Worm (Caenorhabditis elegans) whole organism, L4 larva: Measurements from ENCODE around the gene R01E6.2.

Source experiments
- F10B5.3 ChIP-seq: sonication (generic microtip); optimal IDR thresholded peaks from 2 replicates; lab custom pipeline; 2016; ENCODE audit warnings: mild to moderate bottlenecking, missing genetic modification characterization, missing compliant biosample characterization
- F44E2.7 ChIP-seq: fragments of 200-800 bp; sonication (Bioruptor generic); IDR thresholded peaks from 2 replicates; pipeline ENCODE4 v2.1.2; 2022; ENCODE audit warnings: missing genetic modification characterization, missing compliant biosample characterization
- R02D3.7 ChIP-seq: fragments of 150-350 bp; sonication (generic microtip); optimal IDR thresholded peaks from 3 replicates; lab custom pipeline; 2014; ENCODE audit warnings: missing biosample characterization, missing genetic modification characterization
- aha-1 ChIP-seq: fragments of 150-350 bp; peaks from one replicate; lab custom pipeline; 2014; ENCODE audit warnings: missing biosample characterization, missing genetic modification characterization
- ama-1 ChIP-seq: fragments of 150-350 bp; optimal IDR thresholded peaks from 2 replicates; lab custom pipeline; 2014; ENCODE audit warnings: inconsistent platforms, mixed read lengths
- arid-1 ChIP-seq: fragments of 200-800 bp; sonication (Bioruptor generic); conservative IDR thresholded peaks from 2 replicates; pipeline ENCODE4 v1.3.6; 2022; ENCODE audit warnings: missing genetic modification reagents, missing genetic modification characterization, missing compliant biosample characterization
- ces-1 ChIP-seq: fragments of 150-350 bp; sonication (generic microtip); optimal IDR thresholded peaks from 4 replicates; lab custom pipeline; 2014; ENCODE audit warnings: missing biosample characterization, missing genetic modification reagents, missing genetic modification characterization
- daf-16 ChIP-seq, 3 experiments: sonication (generic microtip); optimal IDR thresholded peaks; 2 replicates each; lab custom pipeline; 2016 to 2017; ENCODE audit warnings: missing genetic modification characterization in 3 of 3, missing genetic modification reagents in 3 of 3, mild to moderate bottlenecking in 2 of 3, missing compliant biosample characterization in 2 of 3, missing biosample characterization in 1 of 3, moderate library complexity in 1 of 3
- dmd-6 ChIP-seq: fragments of 200-800 bp; sonication (Bioruptor generic); IDR thresholded peaks from 2 replicates; pipeline ENCODE4 v1.3.6; 2022; ENCODE audit warnings: missing genetic modification reagents, missing genetic modification characterization, missing compliant biosample characterization
- dmd-8 ChIP-seq: fragments of 200-800 bp; sonication (Bioruptor generic); IDR thresholded peaks from 2 replicates; pipeline ENCODE4 v1.3.6; 2022; ENCODE audit warnings: missing genetic modification characterization, missing compliant biosample characterization
- dpl-1 ChIP-seq: fragments of 150-350 bp; optimal IDR thresholded peaks from 2 replicates; lab custom pipeline; 2014; ENCODE audit warnings: missing biosample characterization, missing genetic modification reagents, missing genetic modification characterization
- hif-1 ChIP-seq, 2 experiments: sonication (generic microtip); optimal IDR thresholded peaks; 2 replicates each; lab custom pipeline; 2016 to 2017; ENCODE audit warnings: missing compliant biosample characterization in 2 of 2, missing genetic modification characterization in 2 of 2, missing genetic modification reagents in 2 of 2, missing genotype in 2 of 2, mild to moderate bottlenecking in 1 of 2
- hlh-11 ChIP-seq: fragments of 200-800 bp; sonication (Bioruptor generic); optimal IDR thresholded peaks from 2 replicates; lab custom pipeline; 2018; ENCODE audit warnings: mild to moderate bottlenecking, missing genetic modification characterization, missing compliant biosample characterization
- hlh-30 ChIP-seq: sonication (generic microtip); optimal IDR thresholded peaks from 2 replicates; lab custom pipeline; 2017; ENCODE audit warnings: antibody characterized with exemption, mild to moderate bottlenecking, missing genetic modification characterization, missing compliant biosample characterization; ENCODE audit not compliant: insufficient read depth
- lim-7 ChIP-seq: fragments of 200-800 bp; sonication (Bioruptor generic); IDR thresholded peaks from 2 replicates; pipeline ENCODE4 v1.3.6; 2022; ENCODE audit warnings: missing genetic modification characterization, missing compliant biosample characterization
- lin-38 ChIP-seq: fragments of 200-800 bp; sonication (Bioruptor generic); IDR thresholded peaks from 2 replicates; pipeline ENCODE4 v1.3.6; 2022; ENCODE audit warnings: missing genetic modification reagents, missing genetic modification characterization, missing compliant biosample characterization
- lsy-2 ChIP-seq, 2 experiments: fragments of 150-350 bp in 1 of 2; sonication (generic microtip) in 1 of 2; optimal IDR thresholded peaks; 2 replicates each; lab custom pipeline; 2014 to 2017; ENCODE audit warnings: missing biosample characterization in 2 of 2, missing genetic modification characterization in 2 of 2
- mdl-1 ChIP-seq, 2 experiments: fragments of 150-350 bp in 1 of 2; sonication (generic microtip) in 1 of 2; optimal IDR thresholded peaks; 2 replicates each; lab custom pipeline; 2014 to 2017; ENCODE audit warnings: missing biosample characterization in 2 of 2, missing genetic modification characterization in 2 of 2
- mep-1 ChIP-seq: fragments of 150-350 bp; sonication (generic microtip); optimal IDR thresholded peaks from 3 replicates; lab custom pipeline; 2014; ENCODE audit warnings: missing biosample characterization, missing genetic modification characterization
- mes-2 ChIP-seq: sonication (generic microtip); optimal IDR thresholded peaks from 2 replicates; lab custom pipeline; 2016; ENCODE audit warnings: missing genotype, mild to moderate bottlenecking, missing genetic modification characterization, missing compliant biosample characterization; ENCODE audit not compliant: poor library complexity, severe bottlenecking
- mxl-2 ChIP-seq: fragments of 200-800 bp; sonication (Bioruptor generic); conservative IDR thresholded peaks from 2 replicates; pipeline ENCODE4 v1.3.6; 2022; ENCODE audit warnings: missing genetic modification reagents, missing genetic modification characterization, missing compliant biosample characterization
- nhr-102 ChIP-seq: sonication (generic microtip); optimal IDR thresholded peaks from 2 replicates; lab custom pipeline; 2016; ENCODE audit warnings: mild to moderate bottlenecking, missing genetic modification characterization, moderate library complexity, missing compliant biosample characterization
- nhr-11 ChIP-seq: fragments of 150-350 bp; optimal IDR thresholded peaks from 2 replicates; lab custom pipeline; 2014; ENCODE audit warnings: missing biosample characterization, missing genetic modification characterization
- nhr-28 ChIP-seq: fragments of 150-350 bp; optimal IDR thresholded peaks from 2 replicates; lab custom pipeline; 2014; ENCODE audit warnings: missing biosample characterization, missing genetic modification characterization
- nhr-42 ChIP-seq: fragments of 200-800 bp; sonication (Bioruptor generic); IDR thresholded peaks from 2 replicates; pipeline ENCODE4 v1.3.6; 2022; ENCODE audit warnings: missing genetic modification characterization, missing compliant biosample characterization
- pqm-1 ChIP-seq: sonication (generic microtip); optimal IDR thresholded peaks from 2 replicates; lab custom pipeline; 2017; ENCODE audit warnings: missing biosample characterization, missing genetic modification characterization
- rbr-2 ChIP-seq: sonication (generic microtip); optimal IDR thresholded peaks from 2 replicates; lab custom pipeline; 2016; ENCODE audit warnings: missing genotype, missing genetic modification characterization, missing compliant biosample characterization
- set-16 ChIP-seq: fragments of 200-800 bp; sonication (Bioruptor generic); IDR thresholded peaks from 2 replicates; pipeline ENCODE4 v1.3.6; 2022; ENCODE audit warnings: missing genetic modification reagents, missing genetic modification characterization, missing compliant biosample characterization
- tra-1 ChIP-seq: fragments of 200-800 bp; sonication (Bioruptor generic); IDR thresholded peaks from 2 replicates; pipeline ENCODE4 v1.3.6; 2022; ENCODE audit warnings: missing genetic modification reagents, missing genetic modification characterization, missing compliant biosample characterization
- unc-62 ChIP-seq, 3 experiments: fragments of 150-350 bp in 1 of 3; sonication (generic microtip); optimal IDR thresholded peaks in 2 of 3; peaks in 1 of 3; 1 replicate in 1 of 3; 2 replicates in 2 of 3; lab custom pipeline; 2014 to 2017; ENCODE audit warnings: missing biosample characterization in 3 of 3, missing genetic modification characterization in 3 of 3, missing genetic modification reagents in 3 of 3, missing genotype in 1 of 3
- ztf-11 ChIP-seq: fragments of 150-350 bp; optimal IDR thresholded peaks from 2 replicates; lab custom pipeline; 2014; ENCODE audit warnings: missing biosample characterization, missing genetic modification characterization

Gene R01E6.2

DNA sequence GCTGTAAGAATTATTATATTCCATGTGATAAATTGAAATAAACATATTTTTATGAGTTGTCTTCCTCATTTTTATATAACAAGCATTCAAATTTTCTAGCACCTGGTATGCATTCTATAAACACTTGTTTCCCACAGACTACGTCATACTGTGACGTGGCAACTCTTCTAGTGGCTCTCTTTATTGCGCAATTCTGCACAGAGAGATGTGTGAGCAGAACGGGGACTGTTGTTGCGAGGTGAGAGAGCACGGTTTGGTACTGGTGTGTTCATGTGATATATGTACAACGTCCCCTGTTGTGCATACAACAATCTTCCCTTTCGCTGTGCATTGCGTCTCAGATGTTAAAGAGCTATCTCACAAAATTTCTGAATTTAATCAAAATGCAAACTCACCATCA is 41.2 kb downstream of the R01E6.2 start:
- TF ChIP-seq F10B5.3 (no peak), aha-1 (tag; lab: Kevin White, UChicago) (peak; percentile 67)

ce11 chrX:13518861-13519713 is 47.2 kb downstream of the R01E6.2 start, which contains the start of the genes cdk-4 and F18H3.1:
TSS of gene cdk-4 (minus strand) at chrX:13518911.
TSS of gene F18H3.1 (plus strand) at chrX:13519663.
- no peak for TF ChIP-seq ces-1
- peak; percentile 62 for TF ChIP-seq lin-38
- TF ChIP-seq tra-1 (GFP tag; lab: Robert Waterston, UW): no peak
- TF ChIP-seq lim-7 (GFP tag; lab: Robert Waterston, UW): no peak
- peak; percentile 2 for TF ChIP-seq nhr-28 (tag; lab: Kevin White, UChicago)
- no peak for TF ChIP-seq R02D3.7 (tag; lab: Kevin White, UChicago)
- TF ChIP-seq daf-16 (GFP tag; optimal IDR thresholded peaks at IDR 0.05; lab: Kevin White, UChicago): no peak
- TF ChIP-seq daf-16 (tag; optimal IDR thresholded peaks at IDR 0.05; lab: Kevin White, UChicago): peak; percentile 39
- TF ChIP-seq ztf-11 (tag; lab: Kevin White, UChicago): no peak
- peak in 1 of 2 experiments; percentile 16 for TF ChIP-seq hif-1 (tag; optimal IDR thresholded peaks at IDR 0.05; lab: Kevin White, UChicago)
- TF ChIP-seq mdl-1 (tag; optimal IDR thresholded peaks at IDR 0.05; lab: Kevin White, UChicago): peak in 1 of 2 experiments; percentile 13
- peak; percentile 27 for TF ChIP-seq rbr-2 (tag; lab: Kevin White, UChicago)
- TF ChIP-seq F44E2.7 (GFP tag; lab: Robert Waterston, UW): no peak
- TF ChIP-seq mes-2 (tag; lab: Kevin White, UChicago): peak; percentile 43
- peak; percentile 75 for TF ChIP-seq hlh-11
- no peak for TF ChIP-seq ama-1
- TF ChIP-seq pqm-1 (tag; lab: Kevin White, UChicago): peak; percentile 4
- peak; percentile 49 for TF ChIP-seq nhr-11 (tag; lab: Kevin White, UChicago)
- no peak for TF ChIP-seq nhr-102
- TF ChIP-seq lsy-2 (tag; optimal IDR thresholded peaks at IDR 0.05; lab: Kevin White, UChicago): peak in 1 of 2 experiments; percentile 59
- no peak for TF ChIP-seq mxl-2
- TF ChIP-seq dpl-1: peak; percentile 34
- TF ChIP-seq nhr-42 (GFP tag; lab: Robert Waterston, UW): no peak
- TF ChIP-seq mep-1 (tag; lab: Kevin White, UChicago): peak; percentile 30
- 0 out of 2 replicates have a peak, but pooled peaks have one; percentile 31 for TF ChIP-seq dmd-8 (GFP tag; lab: Robert Waterston, UW)
- peak in 1 of 2 experiments; percentile 99 for TF ChIP-seq unc-62 (GFP tag; optimal IDR thresholded peaks at IDR 0.05 in 1 of 2; lab: Kevin White, UChicago)
- no peak for TF ChIP-seq unc-62 (tag; optimal IDR thresholded peaks at IDR 0.05; lab: Kevin White, UChicago)
- peak; percentile 53 for TF ChIP-seq hlh-30 (tag; lab: Kevin White, UChicago)
- TF ChIP-seq dmd-6 (GFP tag; lab: Robert Waterston, UW): 0 out of 2 replicates have a peak, but pooled peaks have one; percentile 15
- 0 out of 2 replicates have a peak, but pooled peaks have one; percentile 10 for TF ChIP-seq arid-1 (GFP tag; lab: Robert Waterston, UW)
- TF ChIP-seq set-16 (GFP tag; lab: Robert Waterston, UW): peak; percentile 45; the same call in 1 of the 2 replicates
